Fruit fly (Drosophila melanogaster): ENCODE data around the gene Ir40a.

The Ir40a gene

DNA sequence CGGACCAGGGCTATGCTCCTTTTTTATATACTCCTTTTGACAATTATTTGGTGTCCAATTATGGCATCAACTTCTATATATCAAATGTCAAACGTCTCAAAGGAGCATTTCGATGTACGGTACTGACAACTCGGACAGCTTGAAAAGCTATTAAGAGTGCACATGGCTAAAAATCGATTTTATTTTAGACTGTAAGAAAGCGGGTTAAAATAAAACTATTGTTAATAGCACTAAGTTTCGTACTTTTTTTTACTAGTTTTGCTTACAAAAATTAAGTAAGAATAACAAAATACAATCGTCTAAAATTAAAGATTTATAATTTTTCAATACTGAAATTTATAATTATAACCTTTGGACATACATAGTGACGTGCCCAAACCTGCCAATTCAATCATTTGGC is at the start of gene Ir40a:
Gene Ir40a, minus strand, starts transcription at position 101 of the 400 bp plus-strand sequence.
- TF ChIP-seq Hr38 (GFP tag; optimal IDR thresholded peaks at IDR 0.05) (no peak), CG32006 (GFP tag; optimal IDR thresholded peaks at IDR 0.05) (no peak), Ets21C (GFP tag; optimal IDR thresholded peaks at IDR 0.05) (no peak), topi (GFP tag; optimal IDR thresholded peaks at IDR 0.05) (no peak), Sox102F (GFP tag; optimal IDR thresholded peaks at IDR 0.05) (no peak), CG10669 (GFP tag; optimal IDR thresholded peaks at IDR 0.05) (no peak), Eip78C (GFP tag) (no peak), CG6276 (GFP tag; optimal IDR thresholded peaks at IDR 0.05) (no peak), CG31627 (GFP tag; optimal IDR thresholded peaks at IDR 0.05) (no peak), Met (GFP tag; optimal IDR thresholded peaks at IDR 0.05) (no peak), dsx (GFP tag; optimal IDR thresholded peaks at IDR 0.05; ENCODE audit: poor library complexity, severe bottlenecking) (no peak)

DNA sequence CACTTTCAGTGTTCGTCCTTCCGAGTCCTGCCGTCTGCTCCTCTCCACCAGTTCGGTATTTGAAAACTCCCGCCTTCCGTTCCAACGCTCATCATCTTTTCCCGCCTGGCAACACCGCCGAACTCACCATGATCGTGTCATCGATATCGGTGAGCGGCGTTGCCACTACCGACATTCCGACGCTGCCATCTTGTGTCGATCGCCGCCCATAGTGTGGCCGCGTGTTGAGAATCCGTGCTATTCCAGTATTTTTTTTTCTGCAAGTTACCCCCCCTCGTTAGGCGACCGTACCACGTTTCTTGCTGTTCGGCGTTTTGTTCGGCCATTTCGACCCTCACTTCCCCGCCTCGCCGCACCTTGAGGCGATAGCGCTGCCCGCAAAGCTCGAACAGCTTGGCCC is 46.9 kb upstream of the Ir40a start:
- TF ChIP-seq Hr39 (GFP tag; optimal IDR thresholded peaks at IDR 0.05) (no peak), svp (GFP tag) (peak; percentile 45), acj6 (GFP tag; optimal IDR thresholded peaks at IDR 0.05) (no peak)

DNA sequence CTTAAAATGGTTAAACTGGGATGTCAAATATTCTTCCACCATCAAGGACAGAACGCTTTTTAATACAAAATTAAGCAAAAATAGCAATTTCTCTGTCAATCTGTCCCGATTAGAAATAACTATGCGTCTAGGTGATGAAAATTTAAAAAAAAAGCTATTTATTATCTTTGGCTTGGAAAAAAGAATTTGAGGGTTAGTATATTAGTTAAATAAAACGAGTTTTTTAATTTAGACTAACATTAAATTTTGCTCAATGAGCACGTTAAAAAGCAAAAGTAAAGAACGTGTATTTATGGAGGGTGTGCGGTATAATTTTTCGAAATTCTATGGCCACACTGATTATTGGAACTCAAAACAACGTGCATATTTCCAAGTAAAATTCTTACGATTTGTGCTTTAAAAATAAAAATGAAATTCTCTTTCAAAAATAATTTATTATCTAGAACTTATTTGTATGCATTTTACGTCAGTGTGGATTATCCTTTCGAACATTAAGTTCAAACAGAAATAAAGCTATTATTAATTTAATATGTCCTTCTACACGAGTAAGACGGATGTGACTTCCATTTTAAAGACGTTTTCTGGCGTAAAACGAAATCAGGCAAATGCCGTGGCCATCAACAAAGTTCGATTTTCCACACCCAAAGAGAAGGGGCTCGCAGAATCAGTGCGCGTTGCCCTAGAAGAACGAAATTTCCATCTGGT is 35.5 kb upstream of the Ir40a start, which contains the start of gene Tif-IA:
Gene Tif-IA, plus strand, starts transcription at position 307 of the 705 bp plus-strand sequence.
- TF ChIP-seq Hr39 (GFP tag; optimal IDR thresholded peaks at IDR 0.05), result peak; percentile 13
- no peak for TF ChIP-seq Gug (GFP tag; IDR thresholded peaks at IDR 0.05)

DNA sequence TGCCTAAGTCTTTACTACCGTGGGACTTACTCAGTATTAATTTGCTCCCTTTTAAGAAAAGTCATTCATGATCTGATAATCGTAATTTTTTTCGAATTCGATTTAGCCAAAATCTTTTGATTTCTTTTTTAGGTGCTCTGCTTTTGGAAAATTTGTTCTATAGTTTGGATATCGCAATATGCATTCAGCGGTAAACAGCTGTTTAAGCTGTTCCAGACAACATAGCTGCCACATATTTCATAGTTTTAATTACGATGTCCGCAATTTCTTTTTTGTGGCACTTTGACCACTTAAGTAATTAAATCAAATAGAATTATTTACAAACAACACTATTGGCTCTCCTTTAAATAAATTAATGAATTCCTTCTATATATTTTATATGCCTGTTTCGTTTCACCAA is 34.1 kb upstream of the Ir40a start:
- TF ChIP-seq spab (GFP tag; optimal IDR thresholded peaks at IDR 0.05) (no peak), Met (GFP tag; optimal IDR thresholded peaks at IDR 0.05) (no peak), topi (GFP tag; optimal IDR thresholded peaks at IDR 0.05) (no peak), CG9139 (GFP tag; optimal IDR thresholded peaks at IDR 0.05) (no peak)

DNA sequence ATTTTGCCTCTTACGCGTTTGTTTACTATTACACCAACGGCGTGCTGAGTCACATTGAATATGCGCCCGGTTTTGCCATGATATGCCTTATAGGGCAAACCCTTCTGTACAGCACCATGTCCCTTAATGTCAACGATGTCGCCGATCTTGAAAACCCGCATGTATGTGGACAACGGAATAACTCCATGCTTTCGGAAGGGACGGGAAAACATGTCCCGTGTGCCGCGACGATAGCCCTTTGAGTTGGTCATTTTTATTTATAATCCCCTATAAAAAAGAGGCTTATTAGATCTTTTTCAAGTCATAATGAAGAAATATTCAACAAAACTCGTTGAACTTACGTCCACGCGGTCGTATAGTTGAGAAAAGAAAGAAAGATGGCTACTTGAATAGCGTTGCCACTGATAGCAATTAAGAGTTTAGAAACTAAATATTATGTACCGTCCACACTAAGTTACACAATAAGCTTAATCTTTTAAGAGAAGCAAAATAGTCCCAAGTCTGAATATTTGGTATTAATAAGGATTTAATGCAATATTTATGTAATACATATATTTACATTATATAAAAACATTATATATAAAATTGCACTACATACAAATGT is 33.4 kb upstream of the Ir40a start, which contains the start of gene RpL21:
Gene RpL21, minus strand, starts transcription at position 421 of the 604 bp plus-strand sequence.
- TF ChIP-seq CG3032 (tag; optimal IDR thresholded peaks at IDR 0.05) (peak; percentile 15), CG10669 (GFP tag; optimal IDR thresholded peaks at IDR 0.05) (no peak), svp (GFP tag) (no peak), Eip75B (GFP tag; optimal IDR thresholded peaks at IDR 0.05) (no peak), Sox14 (GFP tag; optimal IDR thresholded peaks at IDR 0.05) (peak; percentile 10)

DNA sequence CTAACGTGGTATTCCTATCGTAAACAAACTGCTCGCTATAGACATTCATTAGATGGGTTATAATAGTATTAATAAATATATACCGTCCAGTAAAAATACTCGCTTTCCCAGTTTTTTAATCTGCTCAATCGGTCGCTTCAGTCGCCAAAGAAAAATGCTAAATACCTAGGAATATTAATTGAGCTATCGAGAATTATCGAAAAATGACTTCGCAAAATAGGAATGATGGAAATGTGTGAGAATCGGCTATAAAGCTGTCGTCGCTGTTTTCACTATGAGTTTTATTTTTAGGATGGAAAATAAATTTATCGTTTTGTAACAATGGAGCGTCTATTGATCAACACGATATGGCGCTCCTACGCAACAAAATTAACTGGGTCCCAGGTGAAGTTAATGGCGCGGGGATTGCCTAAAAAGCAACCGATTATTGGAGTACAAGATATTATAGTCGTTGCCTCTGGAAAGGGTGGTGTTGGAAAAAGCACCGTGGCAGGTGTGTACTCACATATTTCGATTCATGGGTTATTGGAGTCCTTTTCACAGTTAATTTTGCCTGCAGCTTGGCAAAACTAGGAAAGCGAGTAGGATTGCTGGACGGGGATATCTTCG is 25.5 kb upstream of the Ir40a start, which contains the start of gene Nubpl:
Gene Nubpl, plus strand, starts transcription at position 306 of the 609 bp plus-strand sequence.
- TF ChIP-seq Sox15 (GFP tag; optimal IDR thresholded peaks at IDR 0.05) (no peak), achi (GFP tag; optimal IDR thresholded peaks at IDR 0.05) (no peak), dsx (GFP tag; optimal IDR thresholded peaks at IDR 0.05; ENCODE audit: poor library complexity, severe bottlenecking) (no peak), eg (GFP tag; IDR thresholded peaks at IDR 0.05) (no peak), CG10669 (GFP tag; optimal IDR thresholded peaks at IDR 0.05) (no peak), CG31627 (GFP tag; optimal IDR thresholded peaks at IDR 0.05) (peak; percentile 17), CG32006 (GFP tag; optimal IDR thresholded peaks at IDR 0.05) (no peak), OdsH (GFP tag; optimal IDR thresholded peaks at IDR 0.05) (peak; percentile 29)

DNA sequence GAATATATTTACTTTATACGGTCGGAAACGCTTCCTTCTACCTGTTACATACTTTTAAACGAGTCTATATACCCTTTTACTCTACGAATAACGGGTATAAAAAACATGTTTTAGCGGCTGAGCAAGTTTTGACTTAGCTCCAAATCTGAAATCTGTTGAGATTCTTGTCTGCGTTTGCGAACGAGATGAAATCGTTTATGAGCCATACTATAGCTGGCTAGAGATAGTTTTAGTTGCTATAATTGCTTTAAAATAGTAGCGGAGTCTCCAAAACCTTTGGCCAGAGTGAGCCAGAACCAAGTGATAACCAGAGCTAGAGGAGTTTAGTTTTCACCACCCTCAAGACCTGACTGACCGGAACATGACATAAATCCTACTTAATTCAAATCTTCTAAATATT is 37.8 kb downstream of the Ir40a start:
- TF ChIP-seq CG6276 (GFP tag; optimal IDR thresholded peaks at IDR 0.05) (no peak), CG31627 (GFP tag; optimal IDR thresholded peaks at IDR 0.05) (no peak), CG16779 (tag; optimal IDR thresholded peaks at IDR 0.05) (no peak), salr (GFP tag; optimal IDR thresholded peaks at IDR 0.05) (no peak), acj6 (GFP tag; optimal IDR thresholded peaks at IDR 0.05) (no peak), Ets96B (tag; optimal IDR thresholded peaks at IDR 0.05) (no peak), Met (GFP tag; optimal IDR thresholded peaks at IDR 0.05) (no peak), CG4318 (GFP tag; optimal IDR thresholded peaks at IDR 0.05) (no peak), Blimp-1 (GFP tag; optimal IDR thresholded peaks at IDR 0.05) (no peak), fd59A (GFP tag; optimal IDR thresholded peaks at IDR 0.05) (no peak), ss (GFP tag; optimal IDR thresholded peaks at IDR 0.05) (no peak), Sox102F (GFP tag; optimal IDR thresholded peaks at IDR 0.05) (no peak), CG6792 (GFP tag; optimal IDR thresholded peaks at IDR 0.05) (no peak), topi (GFP tag; optimal IDR thresholded peaks at IDR 0.05) (no peak), CG11762 (GFP tag; optimal IDR thresholded peaks at IDR 0.05; ENCODE audit: insufficient read depth) (no peak), eg (GFP tag; IDR thresholded peaks at IDR 0.05) (no peak), esn (GFP tag; optimal IDR thresholded peaks at IDR 0.05) (no peak), CG32006 (GFP tag; optimal IDR thresholded peaks at IDR 0.05) (no peak), CG8319 (GFP tag; optimal IDR thresholded peaks at IDR 0.05) (no peak)
